Fruit fly (Drosophila melanogaster) Kc167 (cell line): ENCODE results near the gene CG11816.

ENCODE experiments used
- Myc ChIP-seq: fragments of >200 bp; optimal IDR thresholded peaks from 2 replicates; lab custom pipeline; 2017; ENCODE audit warnings: missing external identifiers
- insv ChIP-seq: fragments of >200 bp; optimal IDR thresholded peaks from 3 replicates; lab custom pipeline; 2018; ENCODE audit warnings: missing external identifiers
- psq ChIP-seq: fragments of >200 bp; optimal IDR thresholded peaks from 2 replicates; lab custom pipeline; 2017; ENCODE audit warnings: missing external identifiers

- no peak for TF ChIP-seq insv (lab: Kevin White, UChicago)
- TF ChIP-seq Myc = no peak
- TF ChIP-seq psq (lab: Kevin White, UChicago) = no peak
Measured at dm6 chrX:13534100-13534499, 21.5 kb downstream of the CG11816 start, which contains the start of gene CG15756.
